Fruit fly (Drosophila melanogaster): ENCODE data around the gene CG4935.

CG4935 gene

DNA sequence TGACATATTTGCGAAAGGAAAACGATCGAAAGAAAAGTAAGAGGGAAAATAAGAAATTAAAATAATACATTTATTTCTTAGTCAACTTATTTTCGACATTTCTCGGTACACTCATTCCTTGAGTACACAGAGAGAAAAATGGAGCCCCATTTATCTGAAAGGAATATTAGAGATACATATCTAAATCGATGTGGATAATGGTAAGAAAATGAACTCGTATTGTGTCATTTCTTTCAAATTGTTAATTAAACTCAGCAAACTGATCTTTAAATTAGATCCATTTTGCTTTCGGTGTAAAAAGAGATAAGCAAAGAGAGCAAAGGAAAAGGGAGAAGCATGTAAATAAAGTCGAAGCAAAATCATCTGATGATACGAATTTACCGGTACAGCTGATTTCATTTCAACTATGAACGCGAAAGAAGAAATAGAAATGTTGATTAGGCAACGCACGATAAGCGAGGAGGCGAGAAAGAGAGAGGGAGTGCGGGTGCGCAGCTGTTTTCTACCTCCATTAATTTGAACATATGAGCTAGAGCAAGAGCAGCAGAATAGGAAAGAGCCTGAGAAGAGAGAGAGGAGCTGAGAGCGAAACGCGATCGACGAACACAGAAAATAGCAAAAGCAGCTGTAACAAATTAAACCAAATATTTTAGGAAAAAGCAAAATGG is 23.9 kb downstream of the CG4935 start (continued):
- TF ChIP-seq odd (GFP tag; optimal IDR thresholded peaks at IDR 0.05) (peak; percentile 24), Hsf (GFP tag; optimal IDR thresholded peaks at IDR 0.05) (peak; percentile 91), CG13624 (GFP tag; optimal IDR thresholded peaks at IDR 0.05) (peak; percentile 86), az2 (GFP tag; optimal IDR thresholded peaks at IDR 0.05) (peak; percentile 86), otp (GFP tag; IDR thresholded peaks at IDR 0.05) (no peak), Fer2 (tag; optimal IDR thresholded peaks at IDR 0.05) (peak; percentile 58), shn (GFP tag; optimal IDR thresholded peaks at IDR 0.05) (peak; percentile 82), sens-2 (GFP tag; IDR thresholded peaks at IDR 0.05) (no peak), Sry-δ (GFP tag; optimal IDR thresholded peaks at IDR 0.05) (peak; percentile 20), CG15073 (GFP tag; optimal IDR thresholded peaks at IDR 0.05) (no peak), CG18764 (GFP tag; optimal IDR thresholded peaks at IDR 0.05) (peak; percentile 83), kay (GFP tag; optimal IDR thresholded peaks at IDR 0.05) (peak; percentile 83), gsb-n (tag; optimal IDR thresholded peaks at IDR 0.05) (peak; percentile 80), Ada2b (GFP tag; IDR thresholded peaks at IDR 0.05) (no peak), luna (GFP tag; optimal IDR thresholded peaks at IDR 0.05) (peak; percentile 79), NC2α (GFP tag; optimal IDR thresholded peaks at IDR 0.05) (peak; percentile 47), NK7.1 (GFP tag; optimal IDR thresholded peaks at IDR 0.05) (peak; percentile 50), Vsx1 (GFP tag; optimal IDR thresholded peaks at IDR 0.05) (peak; percentile 58), nom (GFP tag; optimal IDR thresholded peaks at IDR 0.05) (peak; percentile 12), sob (GFP tag; IDR thresholded peaks at IDR 0.05) (no peak), maf-S (GFP tag; optimal IDR thresholded peaks at IDR 0.05) (peak; percentile 89), zen2 (GFP tag; IDR thresholded peaks at IDR 0.05; ENCODE audit: partially characterized antibody) (no peak), Fer3 (tag; optimal IDR thresholded peaks at IDR 0.05) (peak; percentile 92), seq (GFP tag; IDR thresholded peaks at IDR 0.05) (no peak), Mes4 (GFP tag; optimal IDR thresholded peaks at IDR 0.05) (peak; percentile 79), dati (GFP tag; IDR thresholded peaks at IDR 0.05) (no peak), Antp (GFP tag; optimal IDR thresholded peaks at IDR 0.05) (peak; percentile 83), Bgb (GFP tag; IDR thresholded peaks at IDR 0.05; ENCODE audit: partially characterized antibody) (no peak), cato (GFP tag; optimal IDR thresholded peaks at IDR 0.05; ENCODE audit: borderline replicate concordance) (peak; percentile 71), HLH54F (GFP tag; optimal IDR thresholded peaks at IDR 0.05) (peak; percentile 87), Neu2 (GFP tag; optimal IDR thresholded peaks at IDR 0.05; ENCODE audit: borderline replicate concordance) (peak; percentile 63), Pdp1 (GFP tag; optimal IDR thresholded peaks at IDR 0.05) (peak; percentile 86 to 97), wor (GFP tag; IDR thresholded peaks at IDR 0.05) (no peak), Adf1 (GFP tag; IDR thresholded peaks at IDR 0.05) (no peak), CG5180 (GFP tag; optimal IDR thresholded peaks at IDR 0.05) (peak; percentile 48), tin (GFP tag; optimal IDR thresholded peaks at IDR 0.05) (peak; percentile 77), gcm (GFP tag; optimal IDR thresholded peaks at IDR 0.05) (peak; percentile 82), CG12299 (tag; optimal IDR thresholded peaks at IDR 0.05) (peak; percentile 70)

DNA sequence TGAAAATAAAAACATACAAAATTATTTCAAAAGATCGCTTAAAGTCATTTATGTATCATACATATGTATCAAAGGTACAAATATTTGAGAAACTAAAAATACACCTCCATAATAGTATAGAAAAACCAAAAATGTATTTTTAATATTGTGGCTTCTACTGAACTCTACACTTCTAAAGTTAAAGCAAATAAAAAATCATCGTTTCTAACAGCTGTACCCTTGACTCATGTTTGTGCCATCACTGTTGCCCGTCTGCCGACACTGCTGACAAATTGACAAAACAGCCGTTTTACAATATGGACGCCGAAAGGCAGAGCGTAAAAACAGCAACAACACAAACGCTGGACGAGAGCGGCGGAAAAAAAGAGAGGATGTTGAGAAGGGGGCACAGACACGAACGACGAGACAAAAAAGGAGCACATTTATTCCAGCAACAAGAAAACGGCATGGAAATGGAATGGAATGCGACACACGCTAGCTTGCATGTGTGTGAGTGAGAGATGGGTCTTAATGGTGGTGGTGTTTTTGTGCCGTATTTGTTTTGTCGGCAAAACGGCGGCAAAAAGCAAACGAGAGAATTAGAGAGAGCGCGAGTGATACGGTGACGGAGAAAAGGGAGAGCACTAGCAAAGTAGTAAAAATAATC is 24.5 kb downstream of the CG4935 start:
- no peak for TF ChIP-seq Neu2 (GFP tag; optimal IDR thresholded peaks at IDR 0.05; ENCODE audit: borderline replicate concordance)
- peak; percentile 82 for TF ChIP-seq D19B (GFP tag; optimal IDR thresholded peaks at IDR 0.05)
- peak; percentile 88 for TF ChIP-seq Dek (tag; optimal IDR thresholded peaks at IDR 0.05)
- peak; percentile 59 for TF ChIP-seq CG2875 (GFP tag; optimal IDR thresholded peaks at IDR 0.05)
- TF ChIP-seq CG10267 (tag; optimal IDR thresholded peaks at IDR 0.05) = peak; percentile 68
- peak; percentile 24 for TF ChIP-seq CG17186 (GFP tag; optimal IDR thresholded peaks at IDR 0.05)
- TF ChIP-seq Asciz (GFP tag; optimal IDR thresholded peaks at IDR 0.05) = peak; percentile 80
- TF ChIP-seq pho (GFP tag; optimal IDR thresholded peaks at IDR 0.05) = peak; percentile 85
- TF ChIP-seq CG8281 (tag; optimal IDR thresholded peaks at IDR 0.05) = peak; percentile 94
- TF ChIP-seq CG8388 (GFP tag; optimal IDR thresholded peaks at IDR 0.05) = peak; percentile 81
- TF ChIP-seq pfk (GFP tag; optimal IDR thresholded peaks at IDR 0.05) = peak; percentile 97
- peak; percentile 70 for TF ChIP-seq CG3407 (GFP tag; optimal IDR thresholded peaks at IDR 0.05)
- peak in 1 of 2 experiments; percentile 66 for TF ChIP-seq Eip74EF (GFP tag; optimal IDR thresholded peaks at IDR 0.05)
- TF ChIP-seq kay (GFP tag; optimal IDR thresholded peaks at IDR 0.05) = no peak
